Fruit fly (Drosophila melanogaster) whole organism, embryonic: ENCODE results near the gene Ent3.
A peak's percentile ranks its signal among the peaks of the same experiment; 100 is the strongest.

Source experiments
- Awh ChIP-seq: fragments of 200-800 bp; sonication (Bioruptor generic); IDR thresholded peaks from 2 replicates; pipeline ENCODE4, ENCODE4 v1.3.6; 2022; ENCODE audit warnings: missing biosample characterization, missing genetic modification characterization
- Bgb ChIP-seq: fragments of 200-800 bp; sonication (Bioruptor generic); IDR thresholded peaks from 2 replicates; pipeline ENCODE4 v1.3.6; 2022; ENCODE audit warnings: missing biosample characterization, missing genetic modification characterization; ENCODE audit not compliant: partially characterized antibody
- BtbVII ChIP-seq: fragments of 200-800 bp; sonication (Bioruptor generic); optimal IDR thresholded peaks from 3 replicates; lab custom pipeline; 2017; ENCODE audit warnings: missing biosample characterization, mild to moderate bottlenecking, missing genetic modification characterization
- CG10959 ChIP-seq: fragments of 200-800 bp; sonication (Bioruptor generic); IDR thresholded peaks from 2 replicates; pipeline ENCODE4 v1.3.6; 2022; ENCODE audit warnings: missing biosample characterization, missing genetic modification characterization
- CG11085 ChIP-seq: fragments of 200-800 bp; sonication (Bioruptor generic); IDR thresholded peaks from 2 replicates; pipeline ENCODE4 v1.3.6; 2022; ENCODE audit warnings: missing biosample characterization, missing genetic modification characterization
- CG12236 ChIP-seq: fragments of 200-800 bp; sonication (Bioruptor generic); optimal IDR thresholded peaks from 2 replicates; lab custom pipeline; 2016; ENCODE audit warnings: missing biosample characterization, missing genetic modification characterization
- CG12942 ChIP-seq: fragments of 200-800 bp; sonication (Bioruptor generic); optimal IDR thresholded peaks from 3 replicates; lab custom pipeline; 2016; ENCODE audit warnings: missing biosample characterization, missing genetic modification characterization
- CG13287 ChIP-seq: fragments of 200-800 bp; sonication (Bioruptor generic); IDR thresholded peaks from 2 replicates; pipeline ENCODE4 v1.3.6; 2022; ENCODE audit warnings: missing biosample characterization, missing genetic modification characterization; ENCODE audit not compliant: partially characterized antibody
- CG14014 ChIP-seq: fragments of 200-800 bp; sonication (Bioruptor generic); IDR thresholded peaks from 2 replicates; pipeline ENCODE4 v1.3.6; 2022; ENCODE audit warnings: missing biosample characterization, missing genetic modification characterization
- CG14050 ChIP-seq: fragments of 200-800 bp; sonication (Bioruptor generic); IDR thresholded peaks from 3 replicates; pipeline ENCODE4 v1.3.6; 2022; ENCODE audit warnings: missing biosample characterization, missing genetic modification characterization
- CG14710 ChIP-seq: fragments of 200-800 bp; sonication (Bioruptor generic); optimal IDR thresholded peaks from 3 replicates; lab custom pipeline; 2019; ENCODE audit warnings: missing biosample characterization, mild to moderate bottlenecking, missing genetic modification characterization, moderate library complexity
- CG15601 ChIP-seq: fragments of 200-800 bp; sonication (Bioruptor generic); optimal IDR thresholded peaks from 3 replicates; lab custom pipeline; 2019; ENCODE audit warnings: missing biosample characterization, mild to moderate bottlenecking, missing genetic modification characterization, moderate library complexity
- CG1832 ChIP-seq: fragments of 200-800 bp; sonication (Bioruptor generic); optimal IDR thresholded peaks from 2 replicates; lab custom pipeline; 2017; ENCODE audit warnings: missing biosample characterization, mild to moderate bottlenecking, missing genetic modification characterization, inconsistent platforms
- CG30020 ChIP-seq: fragments of 200-800 bp; optimal IDR thresholded peaks from 2 replicates; lab custom pipeline; 2019; ENCODE audit warnings: missing biosample characterization, mild to moderate bottlenecking, missing genetic modification characterization, moderate library complexity
- CG42726 ChIP-seq: fragments of 200-800 bp; sonication (Bioruptor generic); IDR thresholded peaks from 2 replicates; pipeline ENCODE4 v1.3.6; 2022; ENCODE audit warnings: missing biosample characterization, missing genetic modification characterization; ENCODE audit not compliant: partially characterized antibody
- CG4360 ChIP-seq: fragments of 200-800 bp; sonication (Bioruptor generic); IDR thresholded peaks from 2 replicates; pipeline ENCODE4 v1.3.6; 2022; ENCODE audit warnings: missing biosample characterization, missing genetic modification characterization
- CG9727 ChIP-seq: fragments of 200-800 bp; sonication (Bioruptor generic); optimal IDR thresholded peaks from 3 replicates; lab custom pipeline; 2017; ENCODE audit warnings: missing biosample characterization, mild to moderate bottlenecking, missing genetic modification characterization
- Deaf1 ChIP-seq: fragments of 200-800 bp; optimal IDR thresholded peaks from 3 replicates; lab custom pipeline; 2019; ENCODE audit warnings: missing biosample characterization, mild to moderate bottlenecking, missing genetic modification characterization, moderate library complexity
- E2f1 ChIP-seq: fragments of 200-800 bp; sonication (Bioruptor generic); IDR thresholded peaks from 2 replicates; pipeline ENCODE4 v1.3.6; 2022; ENCODE audit warnings: missing biosample characterization, missing genetic modification characterization
- ERR ChIP-seq: fragments of 200-800 bp; sonication (Bioruptor generic); optimal IDR thresholded peaks from 2 replicates; lab custom pipeline; 2016; ENCODE audit warnings: missing biosample characterization, missing genetic modification characterization
- H2.0 ChIP-seq: fragments of 200-800 bp; sonication (Bioruptor generic); IDR thresholded peaks from 2 replicates; pipeline ENCODE4 v1.3.6; 2022; ENCODE audit warnings: missing biosample characterization, missing genetic modification characterization
- MBD-R2 ChIP-seq: fragments of 200-800 bp; sonication (Bioruptor generic); IDR thresholded peaks from 2 replicates; pipeline ENCODE4 v1.3.6; 2022; ENCODE audit warnings: missing biosample characterization, missing genetic modification characterization
- Max ChIP-seq: fragments of 200-800 bp; sonication (Bioruptor generic); optimal IDR thresholded peaks from 2 replicates; lab custom pipeline; 2016; ENCODE audit warnings: missing biosample characterization, mild to moderate bottlenecking, missing genetic modification characterization
- Med ChIP-seq: fragments of 200-800 bp; sonication (Bioruptor generic); peaks from one replicate; lab custom pipeline; 2016; ENCODE audit warnings: missing biosample characterization, missing genetic modification characterization, mild to moderate bottlenecking, inconsistent platforms, moderate library complexity
- Nf-YB ChIP-seq: fragments of 200-800 bp; sonication (Bioruptor generic); optimal IDR thresholded peaks from 3 replicates; lab custom pipeline; 2019; ENCODE audit warnings: missing biosample characterization, mild to moderate bottlenecking, missing genetic modification characterization, moderate library complexity
- Oaz ChIP-seq: fragments of 200-800 bp; sonication (Bioruptor generic); IDR thresholded peaks from 2 replicates; pipeline ENCODE4 v1.3.6; 2022; ENCODE audit warnings: missing biosample characterization, missing genetic modification characterization
- Sry-δ ChIP-seq: fragments of 200-800 bp; sonication (Bioruptor generic); optimal IDR thresholded peaks from 2 replicates; lab custom pipeline; 2016; ENCODE audit warnings: missing biosample characterization, missing genetic modification characterization
- Tbp ChIP-seq: fragments of >200 bp; optimal IDR thresholded peaks from 2 replicates; lab custom pipeline; 2018; ENCODE audit warnings: missing biosample characterization, missing genetic modification characterization
- Trl ChIP-seq, 3 experiments: fragments of >200 bp in 2 of 3; fragments of 200-800 bp in 1 of 3; sonication (Bioruptor generic) in 1 of 3; optimal IDR thresholded peaks; 2 replicates in 1 of 3; 3 replicates in 2 of 3; lab custom pipeline; 2016 to 2017; ENCODE audit warnings: missing biosample characterization in 1 of 3, missing genetic modification characterization in 1 of 3
- danr ChIP-seq: fragments of 200-800 bp; sonication (Bioruptor generic); IDR thresholded peaks from 2 replicates; pipeline ENCODE4 v1.3.6; 2022; ENCODE audit warnings: missing biosample characterization, missing genetic modification characterization
- dm ChIP-seq: fragments of 200-800 bp; sonication (Bioruptor generic); optimal IDR thresholded peaks from 3 replicates; lab custom pipeline; 2016; ENCODE audit warnings: missing biosample characterization, missing genetic modification characterization
- dmrt11E ChIP-seq: fragments of 200-800 bp; sonication (Bioruptor generic); optimal IDR thresholded peaks from 3 replicates; lab custom pipeline; 2018; ENCODE audit warnings: missing biosample characterization, mild to moderate bottlenecking, missing genetic modification characterization, moderate library complexity
- dpn ChIP-seq, 2 experiments: fragments of 200-800 bp; sonication (Bioruptor generic); optimal IDR thresholded peaks; 3 replicates each; lab custom pipeline; 2016; ENCODE audit warnings: missing biosample characterization in 2 of 2, missing genetic modification characterization in 2 of 2
- ewg ChIP-seq: fragments of 200-800 bp; sonication (Bioruptor generic); optimal IDR thresholded peaks from 3 replicates; lab custom pipeline; 2017; ENCODE audit warnings: mild to moderate bottlenecking, missing biosample characterization, missing genetic modification reagents, missing genetic modification characterization
- ind ChIP-seq: fragments of 200-800 bp; sonication (Bioruptor generic); optimal IDR thresholded peaks from 3 replicates; lab custom pipeline; 2016; ENCODE audit warnings: missing biosample characterization, missing genetic modification characterization
- ken ChIP-seq: fragments of 200-800 bp; sonication (Bioruptor generic); IDR thresholded peaks from 3 replicates; pipeline ENCODE4 v1.3.6; 2022; ENCODE audit warnings: missing biosample characterization, missing genetic modification characterization
- lov ChIP-seq, 2 experiments: fragments of 200-800 bp in 1 of 2; fragments of >200 bp in 1 of 2; sonication (Bioruptor generic) in 1 of 2; IDR thresholded peaks in 1 of 2; optimal IDR thresholded peaks in 1 of 2; 2 replicates in 1 of 2; 3 replicates in 1 of 2; pipeline versions ENCODE4 v1.3.6 to Lab custom; 2017 to 2022; ENCODE audit warnings: missing biosample characterization in 1 of 2, missing genetic modification characterization in 1 of 2
- mam ChIP-seq: fragments of 200-800 bp; sonication (Bioruptor generic); optimal IDR thresholded peaks from 3 replicates; lab custom pipeline; 2016; ENCODE audit warnings: missing biosample characterization, missing genetic modification characterization
- phol ChIP-seq: fragments of 200-800 bp; sonication (Bioruptor generic); optimal IDR thresholded peaks from 3 replicates; lab custom pipeline; 2018; ENCODE audit warnings: missing biosample characterization, mild to moderate bottlenecking, missing genetic modification characterization, moderate library complexity
- salm ChIP-seq: fragments of 200-800 bp; sonication (Bioruptor generic); optimal IDR thresholded peaks from 2 replicates; lab custom pipeline; 2018; ENCODE audit warnings: missing biosample characterization, mild to moderate bottlenecking, missing genetic modification characterization
- sd ChIP-seq: fragments of 200-800 bp; sonication (Bioruptor generic); optimal IDR thresholded peaks from 3 replicates; lab custom pipeline; 2018; ENCODE audit warnings: missing biosample characterization, mild to moderate bottlenecking, missing genetic modification characterization, moderate library complexity
- sens ChIP-seq: fragments of 200-800 bp; sonication (Bioruptor generic); peaks from one replicate; lab custom pipeline; 2016; ENCODE audit warnings: missing biosample characterization, missing genetic modification characterization
- sqz ChIP-seq: fragments of 200-800 bp; sonication (Bioruptor generic); optimal IDR thresholded peaks from 3 replicates; lab custom pipeline; 2018; ENCODE audit warnings: missing biosample characterization, mild to moderate bottlenecking, missing genetic modification characterization
- stwl ChIP-seq: fragments of 200-800 bp; sonication (Bioruptor generic); optimal IDR thresholded peaks from 3 replicates; lab custom pipeline; 2018; ENCODE audit warnings: missing biosample characterization, mild to moderate bottlenecking, missing genetic modification characterization, moderate library complexity
- unpg ChIP-seq: fragments of 200-800 bp; sonication (Bioruptor generic); optimal IDR thresholded peaks from 3 replicates; lab custom pipeline; 2018; ENCODE audit warnings: missing biosample characterization, mild to moderate bottlenecking, missing genetic modification characterization, moderate library complexity

Gene Ent3

DNA sequence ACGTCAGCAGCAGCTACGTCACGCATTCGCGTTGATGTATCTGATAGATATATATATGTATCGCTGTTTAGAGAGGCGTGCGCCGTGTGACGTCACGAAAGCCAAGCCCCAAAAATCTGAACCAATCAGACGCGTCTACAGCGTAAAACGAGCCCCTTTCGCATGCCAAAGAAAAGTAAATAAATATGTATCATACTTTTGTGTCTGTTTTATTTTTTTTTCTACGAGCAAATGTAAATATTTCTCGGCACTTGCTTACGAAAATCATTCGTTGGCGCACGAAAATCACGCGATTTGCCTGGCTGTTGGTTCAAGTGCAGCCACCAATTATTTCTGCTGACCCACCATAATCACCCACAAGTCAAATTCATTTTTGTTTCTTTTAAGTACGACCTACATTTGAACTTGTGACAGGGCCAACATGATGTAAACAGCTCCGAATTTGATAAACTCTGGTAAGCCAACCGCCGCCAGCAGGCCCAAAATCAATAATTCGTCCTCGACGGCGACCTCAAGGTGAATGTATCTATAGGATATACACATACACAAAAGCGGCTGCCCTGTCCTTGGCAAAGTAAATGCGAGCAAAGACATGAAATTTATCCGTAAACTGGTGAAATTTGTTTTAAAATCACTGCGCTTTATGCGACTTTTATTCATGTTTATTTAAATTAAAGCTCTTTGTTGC, 18.8 kb upstream of the Ent3 start (continued):
- TF ChIP-seq CG12236 (GFP tag; lab: Kevin White, UChicago) (no peak), ken (GFP tag; lab: Robert Waterston, UW) (no peak), CG4360 (GFP tag; lab: Robert Waterston, UW) (0 out of 2 replicates have a peak, but pooled peaks have one; percentile 1), CG9727 (no peak), MBD-R2 (no peak), sens (GFP tag; lab: Kevin White, UChicago) (peak; percentile 59), sd (tag; lab: Kevin White, UChicago) (peak; percentile 60), CG10959 (GFP tag; lab: Robert Waterston, UW) (no peak), Deaf1 (peak; percentile 41), ERR (GFP tag; lab: Kevin White, UChicago) (peak; percentile 32), Sry-δ (GFP tag; lab: Kevin White, UChicago) (no peak), Max (GFP tag; lab: Kevin White, UChicago) (no peak), BtbVII (GFP tag; lab: Kevin White, UChicago) (peak; percentile 52), sqz (GFP tag; lab: Kevin White, UChicago) (peak; percentile 15), unpg (no peak), Oaz (GFP tag; lab: Robert Waterston, UW) (no peak), CG13287 (GFP tag; lab: Robert Waterston, UW) (0 out of 2 replicates have a peak, but pooled peaks have one; percentile 4), ewg (GFP tag; lab: Kevin White, UChicago) (no peak), Nf-YB (GFP tag; lab: Kevin White, UChicago) (peak; percentile 89), CG1832 (no peak), CG30020 (tag; lab: Kevin White, UChicago) (no peak), CG14050 (GFP tag; lab: Robert Waterston, UW) (no peak), dpn (GFP tag; optimal IDR thresholded peaks at IDR 0.05; lab: Kevin White, UChicago) (no peak), Med (GFP tag; lab: Kevin White, UChicago) (peak; percentile 46)

DNA sequence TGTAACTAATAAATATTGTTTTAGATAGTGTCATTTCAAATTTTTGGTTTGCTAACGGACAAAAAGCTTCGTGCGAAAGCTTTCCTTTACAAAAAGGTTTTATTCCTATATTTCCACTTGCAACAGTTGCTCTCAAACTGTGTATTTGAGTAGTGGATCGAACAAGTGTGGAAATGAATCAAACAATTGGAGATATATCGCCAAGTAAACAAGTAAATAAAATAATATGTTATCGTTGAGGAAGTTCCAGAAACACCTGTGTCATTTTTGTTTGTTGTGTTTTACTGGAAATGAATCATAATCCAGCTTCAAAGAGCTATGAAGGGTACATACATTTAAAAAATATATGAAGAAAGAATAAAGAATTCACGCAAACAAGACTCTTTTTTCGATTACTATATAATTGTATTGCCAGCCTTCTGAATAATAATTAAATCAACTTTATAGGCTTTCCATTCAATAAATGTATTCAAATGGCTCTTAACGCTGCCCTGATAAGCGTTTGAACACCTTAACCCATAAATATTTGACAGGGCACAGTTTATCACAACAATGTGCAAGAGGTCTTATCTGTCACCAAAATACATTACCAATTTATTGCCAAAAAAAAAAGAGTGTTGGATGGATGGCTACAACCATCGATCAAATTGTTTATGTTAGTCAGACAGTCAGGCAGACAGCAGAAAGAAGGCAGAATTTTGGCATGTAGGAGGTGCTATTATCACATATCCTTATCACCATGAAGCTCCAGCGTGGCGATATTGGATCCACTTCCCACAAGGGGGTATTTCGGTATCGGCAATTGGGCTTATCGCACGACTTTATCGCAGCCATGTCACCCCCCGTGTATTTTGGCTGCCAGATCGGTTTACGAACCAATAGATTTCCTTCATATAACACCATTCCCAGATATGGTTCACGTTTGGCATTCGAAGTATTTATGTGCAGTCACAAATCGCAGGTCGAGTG, 17.7 kb upstream of the Ent3 start:
- TF ChIP-seq H2.0 (GFP tag; lab: Robert Waterston, UW) (no peak), Awh (GFP tag; lab: Robert Waterston, UW) (0 out of 2 replicates have a peak, but pooled peaks have one; percentile 16), danr (GFP tag; lab: Robert Waterston, UW) (no peak), CG14710 (no peak), E2f1 (GFP tag; lab: Robert Waterston, UW) (no peak), CG15601 (tag; lab: Kevin White, UChicago) (peak; percentile 47), salm (tag; lab: Kevin White, UChicago) (no peak), CG10959 (GFP tag; lab: Robert Waterston, UW) (no peak), Bgb (GFP tag; lab: Robert Waterston, UW) (peak; percentile 23; the same call in 1 of the 2 replicates), phol (tag; lab: Kevin White, UChicago) (no peak), Oaz (GFP tag; lab: Robert Waterston, UW) (no peak), stwl (tag; lab: Kevin White, UChicago) (peak; percentile 24), Trl (optimal IDR thresholded peaks at IDR 0.05; lab: Kevin White, UChicago) (no peak), Trl (GFP tag; optimal IDR thresholded peaks at IDR 0.05; lab: Kevin White, UChicago) (no peak), CG14014 (GFP tag; lab: Robert Waterston, UW) (no peak), dmrt11E (tag; lab: Kevin White, UChicago) (no peak), ind (GFP tag; lab: Kevin White, UChicago) (no peak), Tbp (GFP tag; lab: Kevin White, UChicago) (no peak), lov (optimal IDR thresholded peaks at IDR 0.05; lab: Kevin White, UChicago) (no peak), lov (GFP tag; IDR thresholded peaks at IDR 0.05; lab: Robert Waterston, UW) (no peak), CG42726 (GFP tag; lab: Robert Waterston, UW) (no peak), dm (no peak), CG12942 (GFP tag; lab: Kevin White, UChicago) (no peak), CG11085 (GFP tag; lab: Robert Waterston, UW) (no peak), mam (GFP tag; lab: Kevin White, UChicago) (no peak)
